Fruit fly (Drosophila melanogaster) whole organism, pupa: ENCODE measurements around the gene CG31871.

Experiments used
- CG14655 ChIP-seq: fragments of 200-800 bp; sonication (Bioruptor generic); optimal IDR thresholded peaks from 3 replicates; lab custom pipeline; 2017; ENCODE audit warnings: mild to moderate bottlenecking, missing biosample characterization, missing genetic modification reagents, missing genetic modification characterization
- CG17806 ChIP-seq: fragments of 200-800 bp; sonication (Bioruptor generic); optimal IDR thresholded peaks from 2 replicates; lab custom pipeline; 2018; ENCODE audit warnings: missing biosample characterization, mild to moderate bottlenecking, missing genetic modification characterization, moderate library complexity
- CG32121 ChIP-seq: fragments of 200-800 bp; sonication (Bioruptor generic); IDR thresholded peaks from 2 replicates; pipeline ENCODE4 v1.3.6; 2022; ENCODE audit warnings: missing biosample characterization, missing genetic modification characterization
- CG4496 ChIP-seq: fragments of 200-800 bp; sonication (Bioruptor generic); IDR thresholded peaks from 3 replicates; pipeline ENCODE4 v1.3.6; 2022; ENCODE audit warnings: missing biosample characterization, missing genetic modification characterization
- CG8301 ChIP-seq: fragments of 200-800 bp; sonication (Bioruptor generic); optimal IDR thresholded peaks from 2 replicates; lab custom pipeline; 2018; ENCODE audit warnings: missing biosample characterization, mild to moderate bottlenecking, missing genetic modification characterization
- D1 ChIP-seq: fragments of 200-800 bp; sonication (Bioruptor generic); optimal IDR thresholded peaks from 2 replicates; lab custom pipeline; 2018; ENCODE audit warnings: missing biosample characterization, mild to moderate bottlenecking, missing genetic modification characterization, moderate library complexity
- EcR ChIP-seq: fragments of 200-800 bp; sonication (Bioruptor generic); optimal IDR thresholded peaks from 3 replicates; lab custom pipeline; 2019; ENCODE audit warnings: missing biosample characterization, missing genetic modification characterization, mild to moderate bottlenecking, moderate library complexity, missing genetic modification reagents
- Pif1A ChIP-seq: fragments of 200-800 bp; sonication (Bioruptor generic); optimal IDR thresholded peaks from 3 replicates; lab custom pipeline; 2016; ENCODE audit warnings: missing biosample characterization, missing genetic modification characterization
- Pif1B ChIP-seq: fragments of 200-800 bp; sonication (Bioruptor generic); optimal IDR thresholded peaks from 3 replicates; lab custom pipeline; 2016; ENCODE audit warnings: missing biosample characterization, missing genetic modification characterization
- Snoo ChIP-seq: fragments of 200-800 bp; sonication (Bioruptor generic); optimal IDR thresholded peaks from 3 replicates; lab custom pipeline; 2017; ENCODE audit warnings: missing biosample characterization, mild to moderate bottlenecking, missing genetic modification characterization, inconsistent platforms

DNA sequence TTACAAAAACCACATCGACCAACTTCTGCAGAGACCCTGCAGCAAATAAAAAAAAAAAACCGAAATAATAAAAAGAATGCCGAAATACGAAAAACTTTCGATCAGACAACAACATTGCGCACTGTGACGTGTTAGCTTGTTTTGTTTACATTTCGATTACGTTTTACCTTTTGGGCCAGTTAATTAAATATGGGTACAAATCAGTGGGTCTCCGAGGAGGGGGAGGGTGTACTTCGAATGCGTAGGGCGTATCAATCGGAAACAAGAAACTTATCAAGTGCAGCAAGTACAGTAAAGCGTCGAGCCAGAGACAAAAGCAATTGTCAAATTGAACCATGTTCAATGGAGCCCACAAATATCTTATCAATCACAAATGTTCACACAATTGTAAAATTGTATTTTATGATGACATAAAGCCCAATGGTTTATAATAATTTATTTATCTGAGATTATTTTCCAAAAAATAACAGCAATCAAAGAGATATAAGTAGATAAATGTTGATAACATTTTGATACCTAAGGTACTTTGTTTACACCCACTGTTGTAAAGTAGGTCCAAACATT, 39.7 kb downstream of the CG31871 start, which contains the start of gene Lip1:
- TF ChIP-seq Pif1B (GFP tag; lab: Kevin White, UChicago): no peak
- no peak for TF ChIP-seq CG32121 (GFP tag; lab: Robert Waterston, UW)
- no peak for TF ChIP-seq Snoo (tag; lab: Kevin White, UChicago)
- TF ChIP-seq CG14655: no peak
- TF ChIP-seq EcR (GFP tag; lab: Kevin White, UChicago): no peak
- TF ChIP-seq Pif1A: no peak
- no peak for TF ChIP-seq D1 (tag; lab: Kevin White, UChicago)
- no peak for TF ChIP-seq CG4496
- no peak for TF ChIP-seq CG8301 (tag; lab: Kevin White, UChicago)
- TF ChIP-seq CG17806 (tag; lab: Kevin White, UChicago): no peak
